Worm (Caenorhabditis elegans) whole organism, L3 larva: ENCODE measurements around the gene let-858.

Source experiments
- ceh-9 ChIP-seq: sonication (generic microtip); optimal IDR thresholded peaks from 2 replicates; lab custom pipeline; 2018; ENCODE audit warnings: missing biosample characterization, missing genetic modification characterization
- nhr-12 ChIP-seq: fragments of 150-350 bp; optimal IDR thresholded peaks from 2 replicates; lab custom pipeline; 2014; ENCODE audit warnings: missing biosample characterization, missing genetic modification characterization
- nhr-28 ChIP-seq: fragments of 150-350 bp; optimal IDR thresholded peaks from 2 replicates; lab custom pipeline; 2014; ENCODE audit warnings: missing biosample characterization, missing genetic modification characterization
- ztf-11 ChIP-seq: fragments of 150-350 bp; optimal IDR thresholded peaks from 2 replicates; lab custom pipeline; 2014; ENCODE audit warnings: missing biosample characterization, missing genetic modification characterization

- TF ChIP-seq nhr-28 (tag; lab: Kevin White, UChicago) (no peak), ztf-11 (tag; lab: Kevin White, UChicago) (no peak), nhr-12 (tag; lab: Kevin White, UChicago) (no peak), ceh-9 (no peak)
Measured at ce11 chrII:10988575-10988974, 33.6 kb upstream of the let-858 start.
